Worm (Caenorhabditis elegans): ENCODE results near the gene C34C12.7.

DNA sequence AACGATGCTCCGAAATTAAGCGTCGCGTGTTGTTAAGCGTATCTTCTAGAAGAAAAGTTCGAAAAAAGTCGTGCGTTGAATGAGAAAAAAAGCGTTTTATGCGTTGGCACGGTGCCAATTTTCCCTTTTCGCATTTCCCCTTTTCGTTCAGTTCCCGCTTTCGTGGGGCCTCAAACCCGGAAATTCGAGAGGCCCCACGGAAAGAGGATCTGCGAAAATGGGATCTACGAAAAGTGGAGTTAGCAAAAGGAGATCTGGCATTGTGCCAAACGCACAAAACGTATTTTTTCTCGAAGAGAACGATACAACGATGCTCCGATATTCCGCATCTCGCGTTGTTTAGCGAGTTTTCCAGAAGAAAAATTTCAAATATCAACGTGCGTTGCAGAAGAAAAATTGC, 11.7 kb upstream of the C34C12.7 start:
- TF ChIP-seq him-1 (tag; optimal IDR thresholded peaks at IDR 0.05) (no peak), W03F9.2 (tag; optimal IDR thresholded peaks at IDR 0.05) (no peak)

Measured in whole organism, L4/young adult.